Fruit fly (Drosophila melanogaster): ENCODE measurements around the gene RFeSP.

The RFeSP gene

DNA sequence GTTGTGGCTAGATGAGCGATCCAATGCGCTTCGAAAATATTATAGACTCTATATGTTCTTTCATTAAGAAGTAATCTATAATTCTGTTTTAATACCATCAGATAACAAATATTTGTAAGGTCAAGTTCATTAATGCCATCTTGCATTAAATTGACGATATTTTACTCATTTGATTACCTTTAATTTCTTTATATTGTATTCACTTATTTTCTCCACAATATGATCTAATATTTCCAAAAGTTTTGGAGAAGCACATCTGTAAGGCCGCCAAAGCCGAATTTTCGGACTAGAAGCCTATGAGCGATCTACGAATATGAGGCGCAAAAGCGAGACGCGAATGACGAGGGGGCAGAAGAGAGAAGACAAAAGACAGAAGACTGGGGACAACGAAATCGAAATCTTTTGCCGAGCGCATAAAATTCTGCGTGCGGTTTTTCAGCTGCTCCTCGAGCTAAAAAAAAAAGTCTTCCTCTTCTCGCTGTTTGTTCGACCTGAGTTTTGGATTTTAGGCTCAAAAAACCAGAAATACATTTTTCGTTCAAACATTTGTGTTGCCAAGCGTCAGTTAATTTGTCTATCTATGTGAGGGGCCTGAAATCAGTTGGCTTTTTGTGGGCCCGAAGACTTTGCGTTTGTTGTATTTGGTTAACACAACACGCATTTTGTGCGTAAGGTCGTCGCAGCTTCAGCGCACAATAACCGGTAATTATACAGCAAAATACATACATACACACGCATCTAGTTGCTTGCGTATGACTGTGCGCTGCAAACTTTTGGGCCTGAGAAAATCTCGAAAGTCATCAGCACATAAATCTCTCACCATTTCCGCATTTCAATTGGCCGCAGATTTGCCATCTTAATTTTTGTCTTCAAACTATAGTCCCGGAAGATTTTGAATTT lies 24.9 kb upstream of the RFeSP start (continued):
- TF ChIP-seq CG12769 (tag; optimal IDR thresholded peaks at IDR 0.05) (peak; percentile 94), bsh (GFP tag; optimal IDR thresholded peaks at IDR 0.05) (peak in 1 of 2 experiments; percentile 94), CG6654 (GFP tag; optimal IDR thresholded peaks at IDR 0.05) (peak; percentile 92), CG8924 (tag; optimal IDR thresholded peaks at IDR 0.05) (peak; percentile 99), ewg (GFP tag; optimal IDR thresholded peaks at IDR 0.05) (peak; percentile 96), ttk (GFP tag; IDR thresholded peaks at IDR 0.05) (peak; percentile 98), Nf-YA (GFP tag; IDR thresholded peaks at IDR 0.05) (peak; percentile 95), kay (GFP tag; optimal IDR thresholded peaks at IDR 0.05) (peak; percentile 97), bigmax (GFP tag; optimal IDR thresholded peaks at IDR 0.05) (peak; percentile 27), Ets97D (GFP tag; optimal IDR thresholded peaks at IDR 0.05) (peak; percentile 94), ara (GFP tag; IDR thresholded peaks at IDR 0.05) (peak; percentile 91), Vsx1 (GFP tag; optimal IDR thresholded peaks at IDR 0.05) (peak; percentile 95), Opbp (GFP tag; IDR thresholded peaks at IDR 0.05; ENCODE audit: partially characterized antibody) (no peak), CG2116 (GFP tag; optimal IDR thresholded peaks at IDR 0.05) (peak; percentile 86), CG15696 (tag; optimal IDR thresholded peaks at IDR 0.05) (peak; percentile 85), ac (GFP tag; optimal IDR thresholded peaks at IDR 0.05) (peak; percentile 56), CG9932 (GFP tag; IDR thresholded peaks at IDR 0.05) (peak; percentile 98), HmgD (GFP tag; optimal IDR thresholded peaks at IDR 0.05) (peak; percentile 96), CG17359 (tag; optimal IDR thresholded peaks at IDR 0.05) (peak; percentile 98), luna (GFP tag; optimal IDR thresholded peaks at IDR 0.05) (peak; percentile 94), CG32532 (GFP tag; IDR thresholded peaks at IDR 0.05) (peak; percentile 98), Meics (GFP tag; optimal IDR thresholded peaks at IDR 0.05) (peak; percentile 99), CG17829 (tag; optimal IDR thresholded peaks at IDR 0.05) (peak; percentile 98), Camta (GFP tag; optimal IDR thresholded peaks at IDR 0.05) (peak; percentile 99), sens (GFP tag) (peak; percentile 100), CG31224 (GFP tag; IDR thresholded peaks at IDR 0.05) (peak; percentile 97), Hr3 (GFP tag; optimal IDR thresholded peaks at IDR 0.05) (peak; percentile 99), CG2129 (GFP tag; IDR thresholded peaks at IDR 0.05; ENCODE audit: partially characterized antibody) (no peak), Kr (GFP tag; optimal IDR thresholded peaks at IDR 0.05) (no peak), CG10959 (GFP tag; IDR thresholded peaks at IDR 0.05) (peak; percentile 80), CG1832 (GFP tag; optimal IDR thresholded peaks at IDR 0.05) (no peak), CG3838 (GFP tag; optimal IDR thresholded peaks at IDR 0.05) (peak; percentile 94), CG4707 (GFP tag; optimal IDR thresholded peaks at IDR 0.05) (peak; percentile 79), schlank (tag; optimal IDR thresholded peaks at IDR 0.05) (peak; percentile 95), CG1602 (GFP tag; optimal IDR thresholded peaks at IDR 0.05) (peak; percentile 98), Chrac-16 (GFP tag; optimal IDR thresholded peaks at IDR 0.05) (peak; percentile 97), CG1233 (GFP tag; optimal IDR thresholded peaks at IDR 0.05) (peak; percentile 98), Lpt (GFP tag; optimal IDR thresholded peaks at IDR 0.05) (no peak), hb (GFP tag; IDR thresholded peaks at IDR 0.05; ENCODE audit: partially characterized antibody) (no peak), CG34376 (GFP tag; optimal IDR thresholded peaks at IDR 0.05) (peak; percentile 94), ind (GFP tag; optimal IDR thresholded peaks at IDR 0.05) (peak; percentile 99), dmrt99B (tag; optimal IDR thresholded peaks at IDR 0.05) (peak; percentile 100), CG6254 (GFP tag; optimal IDR thresholded peaks at IDR 0.05) (peak; percentile 89), caup (GFP tag; optimal IDR thresholded peaks at IDR 0.05; ENCODE audit: severe bottlenecking) (peak; percentile 98), pfk (GFP tag; optimal IDR thresholded peaks at IDR 0.05) (no peak), HLH54F (GFP tag; optimal IDR thresholded peaks at IDR 0.05) (peak; percentile 99), Hsf (GFP tag; optimal IDR thresholded peaks at IDR 0.05) (peak; percentile 98), CG10431 (GFP tag; optimal IDR thresholded peaks at IDR 0.05) (peak; percentile 18)

Data from whole organism, embryonic.